Worm (Caenorhabditis elegans) whole organism, mixed stage, embryonic: ENCODE results near the gene tmem-120.

ENCODE experiments used
- M03D4.4 ChIP-seq: sonication (generic microtip); optimal IDR thresholded peaks from 2 replicates; lab custom pipeline; 2017; ENCODE audit warnings: mild to moderate bottlenecking, missing genetic modification characterization, missing compliant biosample characterization
- bed-3 ChIP-seq: fragments of 200-800 bp; sonication (Bioruptor generic); optimal IDR thresholded peaks from 3 replicates; lab custom pipeline; 2018; ENCODE audit warnings: mild to moderate bottlenecking, missing genetic modification characterization, moderate library complexity, missing compliant biosample characterization
- blmp-1 ChIP-seq: fragments of 150-350 bp; optimal IDR thresholded peaks from 2 replicates; lab custom pipeline; 2014; ENCODE audit warnings: missing biosample characterization, missing genetic modification characterization
- ceh-43 ChIP-seq: fragments of 200-800 bp; sonication (Bioruptor generic); optimal IDR thresholded peaks from 2 replicates; lab custom pipeline; 2018; ENCODE audit warnings: mild to moderate bottlenecking, missing genetic modification characterization, moderate library complexity, missing compliant biosample characterization
- ceh-83 ChIP-seq: fragments of 200-800 bp; sonication (Bioruptor generic); optimal IDR thresholded peaks from 2 replicates; lab custom pipeline; 2018; ENCODE audit warnings: mild to moderate bottlenecking, missing genetic modification characterization, missing compliant biosample characterization
- ces-1 ChIP-seq: fragments of 150-350 bp; optimal IDR thresholded peaks from 2 replicates; lab custom pipeline; 2014; ENCODE audit warnings: missing biosample characterization, missing genetic modification reagents, missing genetic modification characterization
- cnd-1 ChIP-seq: fragments of 200-800 bp; sonication (Bioruptor generic); optimal IDR thresholded peaks from 2 replicates; lab custom pipeline; 2018; ENCODE audit warnings: mild to moderate bottlenecking, missing genetic modification characterization, missing compliant biosample characterization
- drap-1 ChIP-seq: fragments of 200-800 bp; sonication (Bioruptor generic); optimal IDR thresholded peaks from 3 replicates; lab custom pipeline; 2018; ENCODE audit warnings: mild to moderate bottlenecking, missing genetic modification characterization, missing compliant biosample characterization
- elt-1 ChIP-seq: sonication (generic microtip); optimal IDR thresholded peaks from 2 replicates; lab custom pipeline; 2017; ENCODE audit warnings: missing genetic modification characterization, mild to moderate bottlenecking, missing compliant biosample characterization, antibody characterized with exemption, moderate library complexity, borderline replicate concordance; ENCODE audit not compliant: insufficient read depth
- elt-3 ChIP-seq: fragments of 150-350 bp; optimal IDR thresholded peaks from 2 replicates; lab custom pipeline; 2014; ENCODE audit warnings: missing biosample characterization, missing genetic modification characterization
- flh-1 ChIP-seq: fragments of 200-800 bp; sonication (Bioruptor generic); optimal IDR thresholded peaks from 2 replicates; lab custom pipeline; 2018; ENCODE audit warnings: mild to moderate bottlenecking, missing genetic modification characterization, moderate library complexity, missing compliant biosample characterization
- ham-2 ChIP-seq: fragments of 200-800 bp; sonication (Bioruptor generic); optimal IDR thresholded peaks from 2 replicates; lab custom pipeline; 2018; ENCODE audit warnings: mild to moderate bottlenecking, missing genetic modification characterization, missing compliant biosample characterization
- lin-13 ChIP-seq: fragments of 150-350 bp; optimal IDR thresholded peaks from 2 replicates; lab custom pipeline; 2014; ENCODE audit warnings: missing biosample characterization, missing genetic modification characterization
- lsy-2 ChIP-seq: fragments of 150-350 bp; optimal IDR thresholded peaks from 2 replicates; lab custom pipeline; 2014; ENCODE audit warnings: missing biosample characterization, missing genetic modification characterization
- mab-5 ChIP-seq: fragments of 150-350 bp; optimal IDR thresholded peaks from 2 replicates; lab custom pipeline; 2014; ENCODE audit warnings: missing biosample characterization, missing genetic modification characterization
- mep-1 ChIP-seq: fragments of 150-350 bp; optimal IDR thresholded peaks from 2 replicates; lab custom pipeline; 2017; ENCODE audit warnings: missing biosample characterization, missing genetic modification reagents, missing genetic modification characterization, inconsistent platforms
- mls-2 ChIP-seq: sonication (generic microtip); optimal IDR thresholded peaks from 2 replicates; lab custom pipeline; 2016; ENCODE audit warnings: mild to moderate bottlenecking, missing genetic modification characterization, moderate library complexity, missing compliant biosample characterization
- nhr-12 ChIP-seq: fragments of 150-350 bp; optimal IDR thresholded peaks from 2 replicates; lab custom pipeline; 2014; ENCODE audit warnings: missing biosample characterization, missing genetic modification characterization
- nhr-2 ChIP-seq: fragments of 150-350 bp; optimal IDR thresholded peaks from 2 replicates; lab custom pipeline; 2014; ENCODE audit warnings: missing biosample characterization, missing genetic modification characterization
- nhr-237 ChIP-seq: fragments of 150-350 bp; optimal IDR thresholded peaks from 2 replicates; lab custom pipeline; 2014; ENCODE audit warnings: missing biosample characterization, missing genetic modification characterization
- nhr-28 ChIP-seq: fragments of 150-350 bp; optimal IDR thresholded peaks from 2 replicates; lab custom pipeline; 2014; ENCODE audit warnings: missing biosample characterization, missing genetic modification characterization
- nhr-76 ChIP-seq: sonication (generic microtip); optimal IDR thresholded peaks from 2 replicates; lab custom pipeline; 2017; ENCODE audit warnings: missing biosample characterization, missing genetic modification characterization
- pha-4 ChIP-seq: fragments of 150-350 bp; optimal IDR thresholded peaks from 2 replicates; lab custom pipeline; 2018; ENCODE audit warnings: missing biosample characterization, missing genetic modification reagents, missing genetic modification characterization
- sem-2 ChIP-seq: fragments of 200-800 bp; sonication (Bioruptor generic); optimal IDR thresholded peaks from 2 replicates; lab custom pipeline; 2018; ENCODE audit warnings: mild to moderate bottlenecking, missing genetic modification characterization, missing compliant biosample characterization
- snpc-4 ChIP-seq: fragments of 150-350 bp; optimal IDR thresholded peaks from 2 replicates; lab custom pipeline; 2014; ENCODE audit warnings: missing biosample characterization, missing genetic modification characterization
- unc-120 ChIP-seq: sonication (generic microtip); optimal IDR thresholded peaks from 2 replicates; lab custom pipeline; 2017; ENCODE audit warnings: missing genetic modification characterization, missing compliant biosample characterization; ENCODE audit not compliant: poor library complexity, severe bottlenecking
- unc-39 ChIP-seq: fragments of 150-350 bp; optimal IDR thresholded peaks from 2 replicates; lab custom pipeline; 2014; ENCODE audit warnings: missing biosample characterization, missing genetic modification characterization
- unc-62 ChIP-seq: fragments of 150-350 bp; optimal IDR thresholded peaks from 2 replicates; lab custom pipeline; 2014; ENCODE audit warnings: missing biosample characterization, missing genetic modification reagents, missing genetic modification characterization
- zip-8 ChIP-seq: fragments of 150-350 bp; optimal IDR thresholded peaks from 2 replicates; lab custom pipeline; 2014; ENCODE audit warnings: missing biosample characterization, missing genetic modification characterization
- ztf-11 ChIP-seq: fragments of 150-350 bp; optimal IDR thresholded peaks from 2 replicates; lab custom pipeline; 2014; ENCODE audit warnings: missing biosample characterization, missing genetic modification characterization

tmem-120 gene

DNA sequence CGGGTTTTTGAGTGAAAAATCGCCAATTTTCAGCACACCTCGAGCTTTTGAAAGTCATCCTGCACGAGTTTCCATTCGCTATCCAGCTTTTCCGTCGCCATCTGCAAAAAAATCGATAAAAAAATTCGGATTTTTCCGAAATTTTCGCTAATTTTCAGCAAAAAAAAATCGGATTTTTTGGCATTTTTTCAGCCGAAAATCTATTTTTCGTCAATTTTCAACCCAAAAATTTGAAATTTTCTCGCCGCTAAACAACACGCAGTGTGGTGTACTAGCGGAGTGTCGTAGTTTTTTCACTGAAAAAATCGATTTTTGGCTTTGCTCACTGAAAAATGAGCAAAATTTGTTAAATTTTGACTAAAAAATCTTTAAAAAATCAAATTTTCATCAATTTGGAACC, at the start of gene tmem-120:
Gene tmem-120 (minus strand): TSS at position 101 of the 400 bp plus-strand sequence.
- no peak for TF ChIP-seq mls-2
- no peak for TF ChIP-seq ztf-11 (tag; lab: Kevin White, UChicago)
- no peak for TF ChIP-seq elt-3 (tag; lab: Kevin White, UChicago)
- no peak for TF ChIP-seq bed-3 (GFP tag; lab: Kevin White, UChicago)
- TF ChIP-seq lsy-2 (tag; lab: Kevin White, UChicago), result no peak
- TF ChIP-seq cnd-1, result no peak
- no peak for TF ChIP-seq sem-2 (GFP tag; lab: Kevin White, UChicago)
- no peak for TF ChIP-seq nhr-2 (tag; lab: Kevin White, UChicago)
- no peak for TF ChIP-seq M03D4.4 (tag; lab: Kevin White, UChicago)
- no peak for TF ChIP-seq unc-120 (tag; lab: Kevin White, UChicago)
- TF ChIP-seq drap-1 (GFP tag; lab: Kevin White, UChicago), result no peak
- TF ChIP-seq nhr-237 (tag; lab: Kevin White, UChicago), result no peak
- no peak for TF ChIP-seq flh-1 (GFP tag; lab: Kevin White, UChicago)
- TF ChIP-seq snpc-4 (tag; lab: Kevin White, UChicago), result no peak
- no peak for TF ChIP-seq unc-39
- no peak for TF ChIP-seq blmp-1 (tag; lab: Kevin White, UChicago)
- no peak for TF ChIP-seq lin-13 (tag; lab: Kevin White, UChicago)

DNA sequence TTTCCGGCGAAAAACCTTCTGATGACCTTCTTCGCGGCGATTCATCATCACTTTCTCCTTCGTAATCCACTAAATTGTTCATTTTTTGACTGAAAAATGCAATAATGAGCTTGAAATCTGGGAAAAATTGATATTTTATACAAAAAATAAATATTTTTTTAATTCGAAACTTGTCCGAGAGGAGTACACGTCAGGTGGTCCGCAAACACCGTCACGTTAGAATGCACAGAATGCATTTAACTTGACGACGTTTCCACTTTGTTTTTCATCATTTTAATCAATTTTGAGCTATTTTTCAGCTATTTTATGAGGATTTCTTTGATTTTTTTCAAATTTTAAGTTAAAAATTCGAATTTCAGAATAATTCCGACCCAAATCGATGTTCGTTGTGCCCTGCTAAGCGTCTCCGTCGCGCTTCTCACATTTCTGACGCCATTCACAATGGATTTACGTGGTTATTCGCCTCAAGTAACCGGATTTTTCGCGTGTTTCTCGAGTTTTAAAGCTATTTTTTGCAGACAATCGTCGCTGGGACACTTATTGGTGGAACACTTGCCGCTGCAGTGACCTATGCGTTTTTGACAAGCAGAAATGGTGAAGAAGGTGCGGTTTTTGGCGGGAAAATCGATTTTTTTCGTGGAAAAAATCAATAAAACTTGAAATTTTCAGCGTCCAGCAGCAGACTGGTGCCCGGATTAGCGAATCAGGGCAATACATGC, 40.8 kb upstream of the tmem-120 start, which contains the start of the genes eelo-1 and Y67D2.2:
Gene eelo-1 (minus strand): TSS at position 89 of the 719 bp plus-strand sequence.
Gene Y67D2.2 (plus strand): TSS at position 360 of the 719 bp plus-strand sequence.
- TF ChIP-seq ces-1 (GFP tag; lab: Kevin White, UChicago) (peak; percentile 61), snpc-4 (tag; lab: Kevin White, UChicago) (no peak), lsy-2 (tag; lab: Kevin White, UChicago) (peak; percentile 26), mep-1 (tag; lab: Kevin White, UChicago) (peak; percentile 45), bed-3 (GFP tag; lab: Kevin White, UChicago) (no peak), lin-13 (tag; lab: Kevin White, UChicago) (peak; percentile 33), blmp-1 (tag; lab: Kevin White, UChicago) (no peak)

DNA sequence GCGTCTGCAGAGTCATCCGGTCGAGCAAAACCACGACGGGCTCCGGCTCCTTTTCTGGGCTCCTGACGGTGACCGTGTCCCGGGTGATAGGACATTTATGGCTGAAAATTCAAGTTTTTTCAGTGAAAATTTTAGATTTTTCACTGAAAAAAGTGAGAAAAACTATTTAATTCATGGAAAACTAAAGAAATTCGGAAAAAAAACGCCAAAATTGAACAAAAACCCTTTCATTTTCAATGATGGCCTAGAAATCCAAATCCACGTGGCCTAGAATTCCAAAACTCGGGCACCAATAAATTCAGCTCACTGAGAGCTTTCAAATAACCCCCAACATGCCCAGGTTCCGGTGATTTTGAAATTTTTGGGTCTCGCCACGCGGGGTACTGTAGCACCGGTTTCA, 36.6 kb upstream of the tmem-120 start, which contains the start of gene ddx-35:
Gene ddx-35 (minus strand): TSS at position 101 of the 400 bp plus-strand sequence.
- TF ChIP-seq lsy-2 (tag; lab: Kevin White, UChicago) (no peak), nhr-12 (tag; lab: Kevin White, UChicago) (no peak), nhr-76 (tag; lab: Kevin White, UChicago) (no peak), elt-1 (tag; lab: Kevin White, UChicago) (no peak)

DNA sequence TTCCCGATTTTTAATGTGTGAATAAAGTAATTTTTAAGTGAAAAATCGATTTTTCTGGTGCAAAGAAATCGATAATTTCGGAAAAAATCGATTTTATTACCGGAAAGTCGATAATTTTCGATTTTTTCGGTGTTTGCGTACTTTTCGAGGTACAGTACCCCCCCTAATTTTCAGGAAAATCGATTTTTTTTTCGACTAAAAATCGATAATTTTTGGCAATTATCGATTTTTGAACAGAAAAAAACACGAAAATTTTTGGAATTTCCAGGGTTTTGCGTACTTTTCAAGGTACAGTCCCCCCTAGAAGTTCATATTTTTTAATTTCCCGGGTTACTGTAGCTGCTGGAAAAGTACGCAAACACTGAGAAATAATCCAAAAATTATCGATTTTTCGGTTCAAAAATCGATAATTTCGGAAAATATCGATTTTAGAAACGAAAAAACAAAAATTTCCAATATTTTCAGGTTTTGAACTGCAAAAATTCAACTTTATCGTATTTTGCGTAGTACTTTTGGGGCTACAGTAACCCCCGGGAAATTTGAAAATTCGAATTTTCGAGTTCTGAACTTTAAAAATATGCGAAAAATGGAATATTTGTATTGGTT, 25.7 kb upstream of the tmem-120 start:
- no peak for TF ChIP-seq bed-3 (GFP tag; lab: Kevin White, UChicago)
- no peak for TF ChIP-seq mep-1 (tag; lab: Kevin White, UChicago)
- TF ChIP-seq ceh-83, result no peak
- no peak for TF ChIP-seq mls-2
- no peak for TF ChIP-seq zip-8
- no peak for TF ChIP-seq nhr-2 (tag; lab: Kevin White, UChicago)
- TF ChIP-seq ham-2 (GFP tag; lab: Kevin White, UChicago), result no peak
- no peak for TF ChIP-seq sem-2 (GFP tag; lab: Kevin White, UChicago)
- no peak for TF ChIP-seq blmp-1 (tag; lab: Kevin White, UChicago)
- no peak for TF ChIP-seq nhr-237 (tag; lab: Kevin White, UChicago)
- TF ChIP-seq lin-13 (tag; lab: Kevin White, UChicago), result no peak
- no peak for TF ChIP-seq nhr-76 (tag; lab: Kevin White, UChicago)
- TF ChIP-seq pha-4, result no peak
- no peak for TF ChIP-seq ceh-43 (GFP tag; lab: Kevin White, UChicago)
- TF ChIP-seq flh-1 (GFP tag; lab: Kevin White, UChicago), result no peak
- TF ChIP-seq nhr-28, result no peak
- no peak for TF ChIP-seq ztf-11 (tag; lab: Kevin White, UChicago)
- TF ChIP-seq unc-62 (GFP tag; lab: Kevin White, UChicago), result no peak
- no peak for TF ChIP-seq elt-1 (tag; lab: Kevin White, UChicago)
- no peak for TF ChIP-seq mab-5 (tag; lab: Kevin White, UChicago)
